Worm (Caenorhabditis elegans) whole organism, mixed stage, embryonic: ENCODE measurements around the gene thoc-7.

ENCODE experiments used
- M03D4.4 ChIP-seq: sonication (generic microtip); optimal IDR thresholded peaks from 2 replicates; lab custom pipeline; 2017; ENCODE audit warnings: mild to moderate bottlenecking, missing genetic modification characterization, missing compliant biosample characterization
- bed-3 ChIP-seq: fragments of 200-800 bp; sonication (Bioruptor generic); optimal IDR thresholded peaks from 3 replicates; lab custom pipeline; 2018; ENCODE audit warnings: mild to moderate bottlenecking, missing genetic modification characterization, moderate library complexity, missing compliant biosample characterization
- blmp-1 ChIP-seq: fragments of 150-350 bp; optimal IDR thresholded peaks from 2 replicates; lab custom pipeline; 2014; ENCODE audit warnings: missing biosample characterization, missing genetic modification characterization
- ceh-39 ChIP-seq: fragments of 150-350 bp; optimal IDR thresholded peaks from 2 replicates; lab custom pipeline; 2014; ENCODE audit warnings: missing biosample characterization, missing genetic modification characterization
- ceh-43 ChIP-seq: fragments of 200-800 bp; sonication (Bioruptor generic); optimal IDR thresholded peaks from 2 replicates; lab custom pipeline; 2018; ENCODE audit warnings: mild to moderate bottlenecking, missing genetic modification characterization, moderate library complexity, missing compliant biosample characterization
- ceh-83 ChIP-seq: fragments of 200-800 bp; sonication (Bioruptor generic); optimal IDR thresholded peaks from 2 replicates; lab custom pipeline; 2018; ENCODE audit warnings: mild to moderate bottlenecking, missing genetic modification characterization, missing compliant biosample characterization
- ces-1 ChIP-seq: fragments of 150-350 bp; optimal IDR thresholded peaks from 2 replicates; lab custom pipeline; 2014; ENCODE audit warnings: missing biosample characterization, missing genetic modification reagents, missing genetic modification characterization
- cnd-1 ChIP-seq: fragments of 200-800 bp; sonication (Bioruptor generic); optimal IDR thresholded peaks from 2 replicates; lab custom pipeline; 2018; ENCODE audit warnings: mild to moderate bottlenecking, missing genetic modification characterization, missing compliant biosample characterization
- drap-1 ChIP-seq: fragments of 200-800 bp; sonication (Bioruptor generic); optimal IDR thresholded peaks from 3 replicates; lab custom pipeline; 2018; ENCODE audit warnings: mild to moderate bottlenecking, missing genetic modification characterization, missing compliant biosample characterization
- elt-1 ChIP-seq: sonication (generic microtip); optimal IDR thresholded peaks from 2 replicates; lab custom pipeline; 2017; ENCODE audit warnings: missing genetic modification characterization, mild to moderate bottlenecking, missing compliant biosample characterization, antibody characterized with exemption, moderate library complexity, borderline replicate concordance; ENCODE audit not compliant: insufficient read depth
- elt-3 ChIP-seq: fragments of 150-350 bp; optimal IDR thresholded peaks from 2 replicates; lab custom pipeline; 2014; ENCODE audit warnings: missing biosample characterization, missing genetic modification characterization
- flh-1 ChIP-seq: fragments of 200-800 bp; sonication (Bioruptor generic); optimal IDR thresholded peaks from 2 replicates; lab custom pipeline; 2018; ENCODE audit warnings: mild to moderate bottlenecking, missing genetic modification characterization, moderate library complexity, missing compliant biosample characterization
- ham-2 ChIP-seq: fragments of 200-800 bp; sonication (Bioruptor generic); optimal IDR thresholded peaks from 2 replicates; lab custom pipeline; 2018; ENCODE audit warnings: mild to moderate bottlenecking, missing genetic modification characterization, missing compliant biosample characterization
- hlh-1 ChIP-seq: fragments of 150-350 bp; optimal IDR thresholded peaks from 2 replicates; lab custom pipeline; 2014; ENCODE audit warnings: missing biosample characterization, missing genetic modification reagents, missing genetic modification characterization
- lin-13 ChIP-seq: fragments of 150-350 bp; optimal IDR thresholded peaks from 2 replicates; lab custom pipeline; 2014; ENCODE audit warnings: missing biosample characterization, missing genetic modification characterization
- lin-32 ChIP-seq: fragments of 200-800 bp; sonication (Bioruptor generic); optimal IDR thresholded peaks from 2 replicates; lab custom pipeline; 2018; ENCODE audit warnings: mild to moderate bottlenecking, missing genetic modification characterization, missing compliant biosample characterization
- lsy-2 ChIP-seq: fragments of 150-350 bp; optimal IDR thresholded peaks from 2 replicates; lab custom pipeline; 2014; ENCODE audit warnings: missing biosample characterization, missing genetic modification characterization
- mab-5 ChIP-seq: fragments of 150-350 bp; optimal IDR thresholded peaks from 2 replicates; lab custom pipeline; 2014; ENCODE audit warnings: missing biosample characterization, missing genetic modification characterization
- mep-1 ChIP-seq: fragments of 150-350 bp; optimal IDR thresholded peaks from 2 replicates; lab custom pipeline; 2017; ENCODE audit warnings: missing biosample characterization, missing genetic modification reagents, missing genetic modification characterization, inconsistent platforms
- mls-2 ChIP-seq: sonication (generic microtip); optimal IDR thresholded peaks from 2 replicates; lab custom pipeline; 2016; ENCODE audit warnings: mild to moderate bottlenecking, missing genetic modification characterization, moderate library complexity, missing compliant biosample characterization
- nhr-12 ChIP-seq: fragments of 150-350 bp; optimal IDR thresholded peaks from 2 replicates; lab custom pipeline; 2014; ENCODE audit warnings: missing biosample characterization, missing genetic modification characterization
- nhr-2 ChIP-seq: fragments of 150-350 bp; optimal IDR thresholded peaks from 2 replicates; lab custom pipeline; 2014; ENCODE audit warnings: missing biosample characterization, missing genetic modification characterization
- nhr-237 ChIP-seq: fragments of 150-350 bp; optimal IDR thresholded peaks from 2 replicates; lab custom pipeline; 2014; ENCODE audit warnings: missing biosample characterization, missing genetic modification characterization
- nhr-28 ChIP-seq: fragments of 150-350 bp; optimal IDR thresholded peaks from 2 replicates; lab custom pipeline; 2014; ENCODE audit warnings: missing biosample characterization, missing genetic modification characterization
- nhr-76 ChIP-seq: sonication (generic microtip); optimal IDR thresholded peaks from 2 replicates; lab custom pipeline; 2017; ENCODE audit warnings: missing biosample characterization, missing genetic modification characterization
- pha-4 ChIP-seq: fragments of 150-350 bp; optimal IDR thresholded peaks from 2 replicates; lab custom pipeline; 2018; ENCODE audit warnings: missing biosample characterization, missing genetic modification reagents, missing genetic modification characterization
- sem-2 ChIP-seq: fragments of 200-800 bp; sonication (Bioruptor generic); optimal IDR thresholded peaks from 2 replicates; lab custom pipeline; 2018; ENCODE audit warnings: mild to moderate bottlenecking, missing genetic modification characterization, missing compliant biosample characterization
- snpc-4 ChIP-seq: fragments of 150-350 bp; optimal IDR thresholded peaks from 2 replicates; lab custom pipeline; 2014; ENCODE audit warnings: missing biosample characterization, missing genetic modification characterization
- sptf-1 ChIP-seq: sonication (generic microtip); optimal IDR thresholded peaks from 2 replicates; lab custom pipeline; 2017; ENCODE audit warnings: mild to moderate bottlenecking, missing genetic modification characterization, moderate library complexity, missing compliant biosample characterization
- tbx-8 ChIP-seq: fragments of 200-800 bp; sonication (Bioruptor generic); optimal IDR thresholded peaks from 2 replicates; lab custom pipeline; 2018; ENCODE audit warnings: mild to moderate bottlenecking, missing genetic modification characterization, moderate library complexity, missing compliant biosample characterization
- unc-120 ChIP-seq: sonication (generic microtip); optimal IDR thresholded peaks from 2 replicates; lab custom pipeline; 2017; ENCODE audit warnings: missing genetic modification characterization, missing compliant biosample characterization; ENCODE audit not compliant: poor library complexity, severe bottlenecking
- unc-39 ChIP-seq: fragments of 150-350 bp; optimal IDR thresholded peaks from 2 replicates; lab custom pipeline; 2014; ENCODE audit warnings: missing biosample characterization, missing genetic modification characterization
- unc-62 ChIP-seq: fragments of 150-350 bp; optimal IDR thresholded peaks from 2 replicates; lab custom pipeline; 2014; ENCODE audit warnings: missing biosample characterization, missing genetic modification reagents, missing genetic modification characterization
- zip-8 ChIP-seq: fragments of 150-350 bp; optimal IDR thresholded peaks from 2 replicates; lab custom pipeline; 2014; ENCODE audit warnings: missing biosample characterization, missing genetic modification characterization
- ztf-11 ChIP-seq: fragments of 150-350 bp; optimal IDR thresholded peaks from 2 replicates; lab custom pipeline; 2014; ENCODE audit warnings: missing biosample characterization, missing genetic modification characterization

The thoc-7 gene

ce11 chrIV:13880370-13880769, 2.2 kb upstream of the thoc-7 start:
- TF ChIP-seq lin-32 (no peak), ceh-39 (no peak), lsy-2 (tag; lab: Kevin White, UChicago) (no peak), nhr-28 (tag; lab: Kevin White, UChicago) (no peak), ces-1 (GFP tag; lab: Kevin White, UChicago) (no peak)

ce11 chrIV:13880803-13881202, 1.7 kb upstream of the thoc-7 start:
- no peak for TF ChIP-seq pha-4 (tag; lab: Kevin White, UChicago)
- no peak for TF ChIP-seq ceh-83
- TF ChIP-seq nhr-237: no peak
- no peak for TF ChIP-seq nhr-12 (tag; lab: Kevin White, UChicago)
- TF ChIP-seq ztf-11 (tag; lab: Kevin White, UChicago): no peak
- TF ChIP-seq sem-2 (GFP tag; lab: Kevin White, UChicago): no peak
- TF ChIP-seq unc-120 (tag; lab: Kevin White, UChicago): peak; percentile 5
- no peak for TF ChIP-seq zip-8 (tag; lab: Kevin White, UChicago)
- no peak for TF ChIP-seq lin-32
- TF ChIP-seq hlh-1: peak; percentile 11

- no peak for TF ChIP-seq ceh-83
- no peak for TF ChIP-seq mls-2 (tag; lab: Kevin White, UChicago)
- no peak for TF ChIP-seq unc-62 (GFP tag; lab: Kevin White, UChicago)
- no peak for TF ChIP-seq nhr-28 (tag; lab: Kevin White, UChicago)
- peak; percentile 41 for TF ChIP-seq ces-1 (GFP tag; lab: Kevin White, UChicago)
- peak; percentile 82 for TF ChIP-seq lin-13
- no peak for TF ChIP-seq zip-8 (tag; lab: Kevin White, UChicago)
- peak; percentile 86 for TF ChIP-seq pha-4 (tag; lab: Kevin White, UChicago)
- no peak for TF ChIP-seq sptf-1 (tag; lab: Kevin White, UChicago)
- no peak for TF ChIP-seq ceh-43
- no peak for TF ChIP-seq drap-1
- TF ChIP-seq nhr-76: no peak
- TF ChIP-seq M03D4.4 (tag; lab: Kevin White, UChicago): no peak
- TF ChIP-seq ztf-11 (tag; lab: Kevin White, UChicago): no peak
- no peak for TF ChIP-seq snpc-4 (tag; lab: Kevin White, UChicago)
- no peak for TF ChIP-seq elt-1 (tag; lab: Kevin White, UChicago)
- TF ChIP-seq ceh-39: peak; percentile 80
- TF ChIP-seq cnd-1: no peak
- peak; percentile 78 for TF ChIP-seq hlh-1
- no peak for TF ChIP-seq lin-32
- TF ChIP-seq mab-5: no peak
- TF ChIP-seq nhr-2 (tag; lab: Kevin White, UChicago): no peak
- no peak for TF ChIP-seq bed-3 (GFP tag; lab: Kevin White, UChicago)
- no peak for TF ChIP-seq unc-39 (tag; lab: Kevin White, UChicago)
- no peak for TF ChIP-seq blmp-1 (tag; lab: Kevin White, UChicago)
- TF ChIP-seq ham-2 (GFP tag; lab: Kevin White, UChicago): no peak
- no peak for TF ChIP-seq sem-2 (GFP tag; lab: Kevin White, UChicago)
- peak; percentile 54 for TF ChIP-seq mep-1 (tag; lab: Kevin White, UChicago)
- TF ChIP-seq unc-120 (tag; lab: Kevin White, UChicago): peak; percentile 1
- TF ChIP-seq lsy-2 (tag; lab: Kevin White, UChicago): peak; percentile 99
- TF ChIP-seq nhr-12 (tag; lab: Kevin White, UChicago): peak; percentile 11
- peak; percentile 78 for TF ChIP-seq nhr-237
- no peak for TF ChIP-seq flh-1
- TF ChIP-seq tbx-8 (GFP tag; lab: Kevin White, UChicago): no peak
- no peak for TF ChIP-seq elt-3 (tag; lab: Kevin White, UChicago)
Observed at ce11 chrIV:13881754-13882275, 719 bp upstream of the thoc-7 start, which contains the start of gene rpl-29. Gene rpl-29 (plus strand): TSS chrIV:13882225.

ce11 chrIV:13883922-13884321, 1.4 kb downstream of the thoc-7 start:
- TF ChIP-seq blmp-1 (tag; lab: Kevin White, UChicago): peak; percentile 19
- TF ChIP-seq elt-1 (tag; lab: Kevin White, UChicago): no peak
